Fruit fly (Drosophila melanogaster) Kc167 (cell line): ENCODE measurements around the gene Clp.

Source experiments
- Myc ChIP-seq: fragments of >200 bp; optimal IDR thresholded peaks from 2 replicates; lab custom pipeline; 2017; ENCODE audit warnings: missing external identifiers
- Sin3A ChIP-seq: fragments of >200 bp; optimal IDR thresholded peaks from 2 replicates; lab custom pipeline; 2018; ENCODE audit warnings: missing external identifiers
- h ChIP-seq: fragments of >200 bp; optimal IDR thresholded peaks from 3 replicates; lab custom pipeline; 2018; ENCODE audit warnings: missing external identifiers
- insv ChIP-seq: fragments of >200 bp; optimal IDR thresholded peaks from 3 replicates; lab custom pipeline; 2018; ENCODE audit warnings: missing external identifiers
- psq ChIP-seq: fragments of >200 bp; optimal IDR thresholded peaks from 2 replicates; lab custom pipeline; 2017; ENCODE audit warnings: missing external identifiers
- ttk ChIP-seq: sonication (Bioruptor generic); optimal IDR thresholded peaks from 2 replicates; lab custom pipeline; 2017; ENCODE audit warnings: missing external identifiers

Clp gene

dm6 chr2L:815785-816389 lies 3.9 kb upstream of the Clp start, which contains the start of the genes Saf6 and Pex12:
Gene Saf6 (minus strand): TSS chr2L:815950.
Gene Pex12 (plus strand): TSS chr2L:815993.
- TF ChIP-seq insv (lab: Kevin White, UChicago) (no peak), psq (lab: Kevin White, UChicago) (no peak), h (lab: Kevin White, UChicago) (no peak), Sin3A (lab: Kevin White, UChicago) (no peak), Myc (lab: Kevin White, UChicago) (no peak), ttk (lab: Kevin White, UChicago) (no peak)

dm6 chr2L:817850-818249 lies 1.9 kb upstream of the Clp start, which contains the start of gene CG15880:
Gene CG15880 (minus strand): TSS chr2L:817950.
- TF ChIP-seq insv (lab: Kevin White, UChicago) = no peak
- TF ChIP-seq Myc (lab: Kevin White, UChicago) = no peak
- no peak for TF ChIP-seq h (lab: Kevin White, UChicago)
- TF ChIP-seq ttk (lab: Kevin White, UChicago) = no peak
- TF ChIP-seq psq (lab: Kevin White, UChicago) = no peak
- TF ChIP-seq Sin3A (lab: Kevin White, UChicago) = no peak

- no peak for TF ChIP-seq ttk (lab: Kevin White, UChicago)
- no peak for TF ChIP-seq h (lab: Kevin White, UChicago)
- TF ChIP-seq insv (lab: Kevin White, UChicago) = no peak
- TF ChIP-seq Sin3A (lab: Kevin White, UChicago) = no peak
- TF ChIP-seq psq (lab: Kevin White, UChicago) = no peak
- TF ChIP-seq Myc (lab: Kevin White, UChicago) = no peak
Measured at dm6 chr2L:821242-821985, 1.6 kb downstream of the Clp start, which contains the start of gene CG3662. Gene CG3662 (plus strand): TSS chr2L:821289.

- no peak for TF ChIP-seq h (lab: Kevin White, UChicago)
- TF ChIP-seq Myc (lab: Kevin White, UChicago) = no peak
- no peak for TF ChIP-seq Sin3A (lab: Kevin White, UChicago)
- no peak for TF ChIP-seq insv (lab: Kevin White, UChicago)
- TF ChIP-seq ttk (lab: Kevin White, UChicago) = no peak
- TF ChIP-seq psq (lab: Kevin White, UChicago) = no peak
Measured at dm6 chr2L:821986-822711, 2.4 kb downstream of the Clp start.

dm6 chr2L:825768-826263 lies 6.1 kb downstream of the Clp start, which contains the start of the genes CG3862 and dock:
Gene CG3862 (minus strand): TSS chr2L:825861.
Gene dock (plus strand): TSS chr2L:825969.
- TF ChIP-seq h (lab: Kevin White, UChicago) = peak; percentile 41
- no peak for TF ChIP-seq Myc (lab: Kevin White, UChicago)

dm6 chr2L:826388-826787 lies 6.6 kb downstream of the Clp start:
- TF ChIP-seq Sin3A (lab: Kevin White, UChicago) (no peak), psq (lab: Kevin White, UChicago) (no peak), ttk (lab: Kevin White, UChicago) (no peak), Myc (lab: Kevin White, UChicago) (no peak), h (lab: Kevin White, UChicago) (no peak), insv (lab: Kevin White, UChicago) (no peak)

- TF ChIP-seq ttk (lab: Kevin White, UChicago) (no peak), Myc (lab: Kevin White, UChicago) (no peak), h (lab: Kevin White, UChicago) (no peak), psq (lab: Kevin White, UChicago) (no peak), insv (lab: Kevin White, UChicago) (no peak), Sin3A (lab: Kevin White, UChicago) (no peak)
Measured at dm6 chr2L:827049-827448, 7.3 kb downstream of the Clp start.

- TF ChIP-seq ttk (lab: Kevin White, UChicago) (no peak), insv (lab: Kevin White, UChicago) (no peak)
Measured at dm6 chr2L:827516-828362, 8.0 kb downstream of the Clp start.

- TF ChIP-seq psq (lab: Kevin White, UChicago) (no peak), h (lab: Kevin White, UChicago) (no peak), Sin3A (lab: Kevin White, UChicago) (no peak), ttk (lab: Kevin White, UChicago) (no peak), insv (lab: Kevin White, UChicago) (no peak), Myc (lab: Kevin White, UChicago) (no peak)
Measured at dm6 chr2L:837989-838388, 18.2 kb downstream of the Clp start.

dm6 chr2L:838786-839185 lies 19.0 kb downstream of the Clp start:
- TF ChIP-seq h (lab: Kevin White, UChicago) (no peak), ttk (lab: Kevin White, UChicago) (no peak), Sin3A (lab: Kevin White, UChicago) (no peak), insv (lab: Kevin White, UChicago) (no peak), Myc (lab: Kevin White, UChicago) (no peak), psq (lab: Kevin White, UChicago) (no peak)
